Worm (Caenorhabditis elegans) whole organism, L1 larva: ENCODE data around the gene srh-82.
A peak's percentile ranks its signal among the peaks of the same experiment; 100 is the strongest.

Source experiments
- C16A3.4 ChIP-seq: fragments of 150-350 bp; optimal IDR thresholded peaks from 2 replicates; lab custom pipeline; 2014; ENCODE audit warnings: missing biosample characterization, missing genetic modification characterization
- C34B4.2 ChIP-seq: sonication (generic microtip); optimal IDR thresholded peaks from 2 replicates; lab custom pipeline; 2017; ENCODE audit warnings: mild to moderate bottlenecking, missing genetic modification characterization, missing compliant biosample characterization
- Y116A8C.19 ChIP-seq: sonication (generic microtip); optimal IDR thresholded peaks from 2 replicates; lab custom pipeline; 2016; ENCODE audit warnings: missing compliant biosample characterization, missing genetic modification characterization, borderline replicate concordance
- alr-1 ChIP-seq: fragments of 200-800 bp; sonication (Bioruptor generic); optimal IDR thresholded peaks from 2 replicates; lab custom pipeline; 2018; ENCODE audit warnings: borderline replicate concordance, mild to moderate bottlenecking, missing genetic modification characterization, missing compliant biosample characterization
- ama-1 ChIP-seq: fragments of 150-350 bp; optimal IDR thresholded peaks from 2 replicates; lab custom pipeline; 2014
- ceh-82 ChIP-seq, 3 experiments: fragments of 150-350 bp in 1 of 3; sonication (generic microtip) in 2 of 3; optimal IDR thresholded peaks; 2 replicates each; lab custom pipeline; 2014 to 2017; ENCODE audit warnings: missing biosample characterization in 3 of 3, missing genetic modification characterization in 3 of 3
- ceh-90 ChIP-seq: sonication (generic microtip); optimal IDR thresholded peaks from 2 replicates; lab custom pipeline; 2016; ENCODE audit warnings: missing genetic modification characterization, missing compliant biosample characterization
- ces-1 ChIP-seq: fragments of 150-350 bp; optimal IDR thresholded peaks from 2 replicates; lab custom pipeline; 2014; ENCODE audit warnings: missing biosample characterization, missing genetic modification reagents, missing genetic modification characterization
- dpl-1 ChIP-seq, 3 experiments: fragments of 150-350 bp in 2 of 3; sonication (generic microtip) in 1 of 3; optimal IDR thresholded peaks; 2 replicates each; lab custom pipeline; 2014 to 2017; ENCODE audit warnings: missing biosample characterization in 3 of 3, missing genetic modification characterization in 3 of 3, missing genetic modification reagents in 3 of 3
- efl-1 ChIP-seq, 4 experiments: fragments of 150-350 bp; optimal IDR thresholded peaks in 3 of 4; peaks in 1 of 4; 1 replicate in 1 of 4; 2 replicates in 3 of 4; lab custom pipeline; 2014; ENCODE audit warnings: missing biosample characterization in 2 of 4, missing genetic modification characterization in 2 of 4, missing genetic modification reagents in 2 of 4
- egl-13 ChIP-seq: sonication (generic microtip); optimal IDR thresholded peaks from 2 replicates; lab custom pipeline; 2016; ENCODE audit warnings: missing genotype, missing genetic modification reagents, missing genetic modification characterization, missing compliant biosample characterization
- elt-2 ChIP-seq: sonication (generic microtip); optimal IDR thresholded peaks from 2 replicates; lab custom pipeline; 2016; ENCODE audit warnings: missing genetic modification characterization, mild to moderate bottlenecking, inconsistent platforms, missing compliant biosample characterization, missing genetic modification reagents
- fkh-8 ChIP-seq: sonication (generic microtip); optimal IDR thresholded peaks from 2 replicates; lab custom pipeline; 2016; ENCODE audit warnings: mild to moderate bottlenecking, missing genetic modification characterization, missing compliant biosample characterization
- fos-1 ChIP-seq: fragments of 150-350 bp; optimal IDR thresholded peaks from 2 replicates; lab custom pipeline; 2014; ENCODE audit warnings: missing biosample characterization, missing genetic modification characterization
- hlh-17 ChIP-seq: fragments of 200-800 bp; sonication (Bioruptor generic); optimal IDR thresholded peaks from 2 replicates; lab custom pipeline; 2018; ENCODE audit warnings: missing genetic modification characterization, mild to moderate bottlenecking, missing compliant biosample characterization, moderate library complexity, borderline replicate concordance
- hlh-4 ChIP-seq: sonication (generic microtip); optimal IDR thresholded peaks from 2 replicates; lab custom pipeline; 2016; ENCODE audit warnings: mild to moderate bottlenecking, missing genetic modification characterization, missing compliant biosample characterization
- irx-1 ChIP-seq: sonication (generic microtip); optimal IDR thresholded peaks from 2 replicates; lab custom pipeline; 2016; ENCODE audit warnings: missing genetic modification characterization, missing compliant biosample characterization
- lin-13 ChIP-seq: fragments of 150-350 bp; optimal IDR thresholded peaks from 2 replicates; lab custom pipeline; 2014; ENCODE audit warnings: missing biosample characterization, missing genetic modification reagents, missing genetic modification characterization
- lin-35 ChIP-seq, 2 experiments: fragments of 150-350 bp; optimal IDR thresholded peaks; 2 replicates each; lab custom pipeline; 2014; ENCODE audit warnings: missing biosample characterization in 2 of 2, missing genetic modification characterization in 2 of 2, missing genetic modification reagents in 2 of 2
- lir-3 ChIP-seq: sonication (generic microtip); optimal IDR thresholded peaks from 2 replicates; lab custom pipeline; 2016; ENCODE audit warnings: mild to moderate bottlenecking, missing genetic modification characterization, moderate library complexity, missing compliant biosample characterization; ENCODE audit not compliant: poor library complexity
- mab-9 ChIP-seq: fragments of 200-800 bp; sonication (Bioruptor generic); IDR thresholded peaks from 2 replicates; pipeline ENCODE4 v1.3.6; 2022; ENCODE audit warnings: missing genetic modification reagents, missing genetic modification characterization, missing compliant biosample characterization
- mdl-1 ChIP-seq, 2 experiments: fragments of 150-350 bp; optimal IDR thresholded peaks; 2 replicates each; lab custom pipeline; 2014 to 2017; ENCODE audit warnings: missing biosample characterization in 2 of 2, missing genetic modification characterization in 2 of 2, inconsistent platforms in 1 of 2
- mep-1 ChIP-seq: fragments of 150-350 bp; optimal IDR thresholded peaks from 2 replicates; lab custom pipeline; 2014; ENCODE audit warnings: missing biosample characterization, missing genetic modification characterization
- nhr-19 ChIP-seq: fragments of 200-800 bp; sonication (Bioruptor generic); conservative IDR thresholded peaks from 2 replicates; pipeline ENCODE4 v1.3.6; 2022; ENCODE audit warnings: missing genetic modification characterization, missing compliant biosample characterization
- nhr-76 ChIP-seq: sonication (generic microtip); optimal IDR thresholded peaks from 2 replicates; lab custom pipeline; 2017; ENCODE audit warnings: missing biosample characterization, missing genetic modification characterization
- nhr-84 ChIP-seq: sonication (generic microtip); optimal IDR thresholded peaks from 2 replicates; lab custom pipeline; 2017; ENCODE audit warnings: missing biosample characterization, missing genetic modification characterization
- nhr-85 ChIP-seq: sonication (generic microtip); peaks from one replicate; lab custom pipeline; 2016; ENCODE audit warnings: missing genetic modification characterization, inconsistent platforms, missing compliant biosample characterization
- pag-3 ChIP-seq: sonication (generic microtip); optimal IDR thresholded peaks from 2 replicates; lab custom pipeline; 2017; ENCODE audit warnings: missing genetic modification characterization, mild to moderate bottlenecking, missing compliant biosample characterization, antibody characterized with exemption, borderline replicate concordance; ENCODE audit not compliant: insufficient read depth
- pax-3 ChIP-seq: fragments of 200-800 bp; sonication (Bioruptor generic); optimal IDR thresholded peaks from 2 replicates; lab custom pipeline; 2018; ENCODE audit warnings: mild to moderate bottlenecking, missing genetic modification characterization, moderate library complexity, missing compliant biosample characterization
- pqm-1 ChIP-seq: sonication (generic microtip); optimal IDR thresholded peaks from 3 replicates; lab custom pipeline; 2017; ENCODE audit warnings: missing biosample characterization, missing genetic modification characterization
- rnt-1 ChIP-seq: sonication (generic microtip); optimal IDR thresholded peaks from 2 replicates; lab custom pipeline; 2016; ENCODE audit warnings: mild to moderate bottlenecking, missing genetic modification characterization, moderate library complexity, missing compliant biosample characterization
- skn-1 ChIP-seq: fragments of 150-350 bp; optimal IDR thresholded peaks from 2 replicates; lab custom pipeline; 2014; ENCODE audit warnings: missing biosample characterization, missing genetic modification characterization
- snu-23 ChIP-seq: sonication (generic microtip); optimal IDR thresholded peaks from 2 replicates; lab custom pipeline; 2016; ENCODE audit warnings: missing genetic modification characterization, missing compliant biosample characterization
- sptf-1 ChIP-seq: fragments of 150-350 bp; optimal IDR thresholded peaks from 2 replicates; lab custom pipeline; 2014; ENCODE audit warnings: missing biosample characterization, missing genetic modification characterization
- swsn-7 ChIP-seq: sonication (generic microtip); optimal IDR thresholded peaks from 2 replicates; lab custom pipeline; 2016; ENCODE audit warnings: missing genetic modification characterization, missing compliant biosample characterization
- tlp-1 ChIP-seq: fragments of 150-350 bp; optimal IDR thresholded peaks from 2 replicates; lab custom pipeline; 2014; ENCODE audit warnings: missing biosample characterization, missing genetic modification characterization
- unc-62 ChIP-seq: fragments of 150-350 bp; optimal IDR thresholded peaks from 2 replicates; lab custom pipeline; 2014; ENCODE audit warnings: missing biosample characterization, missing genetic modification reagents, missing genetic modification characterization
- zag-1 ChIP-seq: fragments of 150-350 bp; optimal IDR thresholded peaks from 2 replicates; lab custom pipeline; 2014; ENCODE audit warnings: missing biosample characterization, missing genetic modification characterization
- ztf-4 ChIP-seq: fragments of 150-350 bp; optimal IDR thresholded peaks from 2 replicates; lab custom pipeline; 2014; ENCODE audit warnings: missing biosample characterization, missing genetic modification characterization

Gene srh-82

ce11 chrV:156044-156869, 11.4 kb downstream of the srh-82 start, which contains the start of gene ttb-1 (continued):
- TF ChIP-seq Y116A8C.19 (tag; lab: Kevin White, UChicago) (no peak), rnt-1 (tag; lab: Kevin White, UChicago) (peak; percentile 54), hlh-17 (GFP tag; lab: Kevin White, UChicago) (no peak), alr-1 (no peak)

- TF ChIP-seq ceh-90 (tag; lab: Kevin White, UChicago), result no peak
- no peak for TF ChIP-seq pqm-1 (tag; lab: Kevin White, UChicago)
Observed at ce11 chrV:166687-167086, 21.8 kb downstream of the srh-82 start, which contains the start of gene Y108G3AL.2. Gene Y108G3AL.2 (plus strand): TSS chrV:166987.

- TF ChIP-seq C34B4.2 (tag; lab: Kevin White, UChicago), result no peak
- no peak for TF ChIP-seq skn-1 (tag; lab: Kevin White, UChicago)
- no peak for TF ChIP-seq ceh-82 (tag; optimal IDR thresholded peaks at IDR 0.05; lab: Kevin White, UChicago)
- TF ChIP-seq nhr-85 (tag; lab: Kevin White, UChicago), result peak; percentile 57
- no peak for TF ChIP-seq lin-35 (GFP tag; optimal IDR thresholded peaks at IDR 0.05; lab: Kevin White, UChicago)
- TF ChIP-seq dpl-1 (GFP tag; optimal IDR thresholded peaks at IDR 0.05; lab: Kevin White, UChicago), result no peak
- TF ChIP-seq, all 84 proteins: peak for 1
Observed at ce11 chrV:172110-172509, 27.2 kb downstream of the srh-82 start, which contains the start of gene cfap-36. Gene cfap-36 (minus strand): TSS chrV:172210.

ce11 chrV:173437-173836, 28.5 kb downstream of the srh-82 start:
- TF ChIP-seq lir-3 (tag; lab: Kevin White, UChicago) (no peak), elt-2 (tag; lab: Kevin White, UChicago) (no peak), pax-3 (tag; lab: Kevin White, UChicago) (peak; percentile 16), mep-1 (no peak), Y116A8C.19 (tag; lab: Kevin White, UChicago) (no peak), nhr-76 (no peak), fos-1 (tag; lab: Kevin White, UChicago) (no peak), fkh-8 (tag; lab: Kevin White, UChicago) (peak; percentile 71), efl-1 (optimal IDR thresholded peaks at IDR 0.05; lab: Kevin White, UChicago) (peak in 1 of 2 experiments; percentile 21), efl-1 (GFP tag; optimal IDR thresholded peaks at IDR 0.05 in 1 of 2; lab: Kevin White, UChicago) (no peak), C16A3.4 (tag; lab: Kevin White, UChicago) (no peak), nhr-19 (GFP tag; lab: Robert Waterston, UW) (no peak)

ce11 chrV:174520-174919, 29.6 kb downstream of the srh-82 start:
- no peak for TF ChIP-seq ces-1 (GFP tag; lab: Kevin White, UChicago)
- no peak for TF ChIP-seq pag-3 (tag; lab: Kevin White, UChicago)
- TF ChIP-seq ama-1 (lab: Kevin White, UChicago), result no peak
- TF ChIP-seq hlh-17 (GFP tag; lab: Kevin White, UChicago), result no peak
- no peak for TF ChIP-seq efl-1 (optimal IDR thresholded peaks at IDR 0.05; lab: Kevin White, UChicago)
- no peak for TF ChIP-seq efl-1 (GFP tag; optimal IDR thresholded peaks at IDR 0.05 in 1 of 2; lab: Kevin White, UChicago)
- TF ChIP-seq nhr-85 (tag; lab: Kevin White, UChicago), result no peak

ce11 chrV:176870-177467, 32.1 kb downstream of the srh-82 start, which contains the start of gene cul-3:
Gene cul-3 (plus strand): TSS chrV:177417.
- peak in 1 of 2 experiments; percentile 45 for TF ChIP-seq mdl-1 (tag; optimal IDR thresholded peaks at IDR 0.05; lab: Kevin White, UChicago)
- no peak for TF ChIP-seq hlh-4 (tag; lab: Kevin White, UChicago)
- TF ChIP-seq tlp-1 (tag; lab: Kevin White, UChicago), result no peak
- TF ChIP-seq mab-9 (GFP tag; lab: Robert Waterston, UW), result peak; percentile 10; the same call in 1 of the 2 replicates
- peak; percentile 74 for TF ChIP-seq swsn-7 (tag; lab: Kevin White, UChicago)
- TF ChIP-seq irx-1 (tag; lab: Kevin White, UChicago), result peak; percentile 72
- peak; percentile 51 for TF ChIP-seq egl-13 (tag; lab: Kevin White, UChicago)
- no peak for TF ChIP-seq ztf-4 (tag; lab: Kevin White, UChicago)
- peak; percentile 89 for TF ChIP-seq mep-1
- peak; percentile 46 for TF ChIP-seq lin-13 (GFP tag; lab: Kevin White, UChicago)
- TF ChIP-seq fos-1 (tag; lab: Kevin White, UChicago), result no peak
- no peak for TF ChIP-seq sptf-1 (tag; lab: Kevin White, UChicago)
- no peak for TF ChIP-seq ceh-90 (tag; lab: Kevin White, UChicago)
- no peak for TF ChIP-seq nhr-84 (tag; lab: Kevin White, UChicago)
- no peak for TF ChIP-seq zag-1
- no peak for TF ChIP-seq unc-62 (GFP tag; lab: Kevin White, UChicago)
- TF ChIP-seq snu-23, result peak; percentile 77
